Fruit fly (Drosophila melanogaster) whole organism, embryonic: ENCODE measurements around the gene CG15155.
A peak's percentile ranks its signal among the peaks of the same experiment; 100 is the strongest.

Experiments used
- B-H2 ChIP-seq: fragments of 200-800 bp; sonication (Bioruptor generic); optimal IDR thresholded peaks from 2 replicates; lab custom pipeline; 2018; ENCODE audit warnings: missing biosample characterization, mild to moderate bottlenecking, missing genetic modification characterization
- CG10462 ChIP-seq: fragments of 200-800 bp; sonication (Bioruptor generic); optimal IDR thresholded peaks from 2 replicates; lab custom pipeline; 2016; ENCODE audit warnings: missing biosample characterization, missing genetic modification characterization
- CG10543 ChIP-seq: fragments of 200-800 bp; sonication (Bioruptor generic); optimal IDR thresholded peaks from 3 replicates; lab custom pipeline; 2017; ENCODE audit warnings: missing biosample characterization, mild to moderate bottlenecking, missing genetic modification characterization, moderate library complexity
- CG11696 ChIP-seq: fragments of 200-800 bp; sonication (Bioruptor generic); IDR thresholded peaks from 2 replicates; pipeline ENCODE4 v1.3.6; 2022; ENCODE audit warnings: missing biosample characterization, missing genetic modification characterization
- CG15073 ChIP-seq: fragments of 200-800 bp; sonication (Bioruptor generic); optimal IDR thresholded peaks from 2 replicates; lab custom pipeline; 2016; ENCODE audit warnings: missing biosample characterization, missing genetic modification characterization
- CG15269 ChIP-seq: fragments of 200-800 bp; sonication (Bioruptor generic); optimal IDR thresholded peaks from 2 replicates; lab custom pipeline; 2018; ENCODE audit warnings: missing biosample characterization, mild to moderate bottlenecking, missing genetic modification characterization, moderate library complexity
- CG16815 ChIP-seq: fragments of 200-800 bp; sonication (Bioruptor generic); optimal IDR thresholded peaks from 3 replicates; lab custom pipeline; 2017; ENCODE audit warnings: missing biosample characterization, mild to moderate bottlenecking, missing genetic modification characterization
- CG17186 ChIP-seq: fragments of 200-800 bp; sonication (Bioruptor generic); optimal IDR thresholded peaks from 3 replicates; lab custom pipeline; 2017; ENCODE audit warnings: missing biosample characterization, missing genetic modification reagents, missing genetic modification characterization
- CG17385 ChIP-seq: fragments of 200-800 bp; sonication (Bioruptor generic); optimal IDR thresholded peaks from 3 replicates; lab custom pipeline; 2018; ENCODE audit warnings: missing biosample characterization, mild to moderate bottlenecking, missing genetic modification characterization
- CG18262 ChIP-seq: fragments of 200-800 bp; optimal IDR thresholded peaks from 3 replicates; lab custom pipeline; 2019; ENCODE audit warnings: missing biosample characterization, mild to moderate bottlenecking, missing genetic modification characterization, moderate library complexity
- CG18476 ChIP-seq: fragments of 200-800 bp; sonication (Bioruptor generic); optimal IDR thresholded peaks from 2 replicates; lab custom pipeline; 2016; ENCODE audit warnings: missing biosample characterization, mild to moderate bottlenecking, missing genetic modification characterization
- CG2202 ChIP-seq: fragments of 200-800 bp; sonication (Bioruptor generic); optimal IDR thresholded peaks from 2 replicates; lab custom pipeline; 2018; ENCODE audit warnings: missing biosample characterization, mild to moderate bottlenecking, missing genetic modification characterization
- CG30403 ChIP-seq: fragments of 200-800 bp; sonication (Bioruptor generic); optimal IDR thresholded peaks from 3 replicates; lab custom pipeline; 2016; ENCODE audit warnings: missing biosample characterization, missing genetic modification characterization
- CG32772 ChIP-seq: fragments of 200-800 bp; sonication (Bioruptor generic); IDR thresholded peaks from 2 replicates; pipeline ENCODE4 v1.3.6; 2022; ENCODE audit warnings: missing biosample characterization, missing genetic modification characterization
- CG6813 ChIP-seq: fragments of 200-800 bp; sonication (Bioruptor generic); optimal IDR thresholded peaks from 2 replicates; lab custom pipeline; 2017; ENCODE audit warnings: missing biosample characterization, missing genetic modification characterization, mild to moderate bottlenecking, moderate library complexity, missing genetic modification reagents
- Deaf1 ChIP-seq: fragments of 200-800 bp; optimal IDR thresholded peaks from 3 replicates; lab custom pipeline; 2019; ENCODE audit warnings: missing biosample characterization, mild to moderate bottlenecking, missing genetic modification characterization, moderate library complexity
- Dll ChIP-seq: fragments of 200-800 bp; sonication (Bioruptor generic); IDR thresholded peaks from 4 replicates; pipeline ENCODE4 v1.3.6; 2022; ENCODE audit warnings: missing biosample characterization, missing genetic modification characterization; ENCODE audit not compliant: partially characterized antibody
- Drgx ChIP-seq: fragments of 200-800 bp; sonication (Bioruptor generic); IDR thresholded peaks from 2 replicates; pipeline ENCODE4 v1.3.6; 2022; ENCODE audit warnings: missing biosample characterization, missing genetic modification characterization
- E2f1 ChIP-seq: fragments of 200-800 bp; sonication (Bioruptor generic); IDR thresholded peaks from 2 replicates; pipeline ENCODE4 v1.3.6; 2022; ENCODE audit warnings: missing biosample characterization, missing genetic modification characterization
- Fer2 ChIP-seq: fragments of 200-800 bp; sonication (Bioruptor generic); optimal IDR thresholded peaks from 2 replicates; lab custom pipeline; 2018; ENCODE audit warnings: missing biosample characterization, mild to moderate bottlenecking, missing genetic modification characterization, moderate library complexity
- HmgD ChIP-seq: fragments of 200-800 bp; sonication (Bioruptor generic); optimal IDR thresholded peaks from 3 replicates; lab custom pipeline; 2016; ENCODE audit warnings: missing biosample characterization, missing genetic modification characterization
- MESR4 ChIP-seq: fragments of 200-800 bp; sonication (Bioruptor generic); optimal IDR thresholded peaks from 2 replicates; lab custom pipeline; 2018; ENCODE audit warnings: missing biosample characterization, mild to moderate bottlenecking, missing genetic modification characterization, moderate library complexity
- Nf-YA ChIP-seq: fragments of 200-800 bp; sonication (Bioruptor generic); IDR thresholded peaks from 2 replicates; pipeline ENCODE4 v1.3.6; 2022; ENCODE audit warnings: missing biosample characterization, missing genetic modification characterization
- Rfx ChIP-seq: fragments of 200-800 bp; sonication (Bioruptor generic); IDR thresholded peaks from 2 replicates; pipeline ENCODE4 v1.3.6; 2022; ENCODE audit warnings: missing biosample characterization, missing genetic modification characterization
- Sry-β ChIP-seq: fragments of 200-800 bp; sonication (Bioruptor generic); optimal IDR thresholded peaks from 2 replicates; lab custom pipeline; 2018; ENCODE audit warnings: missing biosample characterization, mild to moderate bottlenecking, missing genetic modification characterization, moderate library complexity
- Stat92E ChIP-seq, 3 experiments: fragments of >200 bp in 2 of 3; fragments of 200-800 bp in 1 of 3; sonication (Bioruptor generic) in 1 of 3; optimal IDR thresholded peaks; 2 replicates each; lab custom pipeline; 2017 to 2019; ENCODE audit warnings: missing biosample characterization in 3 of 3, missing genetic modification characterization in 3 of 3, mild to moderate bottlenecking in 1 of 3, moderate library complexity in 1 of 3
- Trl ChIP-seq, 3 experiments: fragments of >200 bp in 2 of 3; fragments of 200-800 bp in 1 of 3; sonication (Bioruptor generic) in 1 of 3; optimal IDR thresholded peaks; 2 replicates in 1 of 3; 3 replicates in 2 of 3; lab custom pipeline; 2016 to 2017; ENCODE audit warnings: missing biosample characterization in 1 of 3, missing genetic modification characterization in 1 of 3
- al ChIP-seq: fragments of 200-800 bp; sonication (Bioruptor generic); IDR thresholded peaks from 2 replicates; pipeline ENCODE4 v1.3.6; 2022; ENCODE audit warnings: missing biosample characterization, missing genetic modification characterization
- bbx ChIP-seq: fragments of 200-800 bp; sonication (Bioruptor generic); IDR thresholded peaks from 2 replicates; pipeline ENCODE4 v1.3.6; 2022; ENCODE audit warnings: missing biosample characterization, missing genetic modification characterization; ENCODE audit not compliant: partially characterized antibody
- btn ChIP-seq: fragments of 200-800 bp; sonication (Bioruptor generic); optimal IDR thresholded peaks from 2 replicates; lab custom pipeline; 2016; ENCODE audit warnings: missing biosample characterization, missing genetic modification characterization
- ems ChIP-seq: fragments of 200-800 bp; sonication (Bioruptor generic); optimal IDR thresholded peaks from 3 replicates; lab custom pipeline; 2016; ENCODE audit warnings: missing biosample characterization, missing genetic modification characterization
- ewg ChIP-seq: fragments of 200-800 bp; sonication (Bioruptor generic); optimal IDR thresholded peaks from 3 replicates; lab custom pipeline; 2017; ENCODE audit warnings: mild to moderate bottlenecking, missing biosample characterization, missing genetic modification reagents, missing genetic modification characterization
- gro ChIP-seq: fragments of 200-800 bp; sonication (Bioruptor generic); optimal IDR thresholded peaks from 2 replicates; lab custom pipeline; 2016; ENCODE audit warnings: missing biosample characterization, missing genetic modification characterization
- hbn ChIP-seq: fragments of 200-800 bp; sonication (Bioruptor generic); IDR thresholded peaks from 2 replicates; pipeline ENCODE4 v1.3.6; 2022; ENCODE audit warnings: missing biosample characterization, missing genetic modification characterization; ENCODE audit not compliant: partially characterized antibody
- insv ChIP-seq, 2 experiments: fragments of 200-800 bp; sonication (Bioruptor generic); optimal IDR thresholded peaks; 3 replicates each; lab custom pipeline; 2016 to 2018; ENCODE audit warnings: missing biosample characterization in 2 of 2, missing genetic modification characterization in 2 of 2
- knrl ChIP-seq: fragments of 200-800 bp; sonication (Bioruptor generic); IDR thresholded peaks from 3 replicates; pipeline ENCODE4 v1.3.6; 2022; ENCODE audit warnings: missing biosample characterization, missing genetic modification characterization; ENCODE audit not compliant: partially characterized antibody
- luna ChIP-seq: fragments of 200-800 bp; sonication (Bioruptor generic); optimal IDR thresholded peaks from 2 replicates; lab custom pipeline; 2016; ENCODE audit warnings: missing biosample characterization, missing genetic modification characterization
- nau ChIP-seq: fragments of 200-800 bp; sonication (Bioruptor generic); optimal IDR thresholded peaks from 3 replicates; lab custom pipeline; 2017; ENCODE audit warnings: missing biosample characterization, mild to moderate bottlenecking, missing genetic modification characterization, missing genetic modification reagents
- pan ChIP-seq, 4 experiments: fragments of >200 bp in 3 of 4; fragments of 200-800 bp in 1 of 4; sonication (Bioruptor generic) in 1 of 4; optimal IDR thresholded peaks in 3 of 4; IDR thresholded peaks in 1 of 4; 2 replicates each; pipeline versions ENCODE4 v1.3.6 to Lab custom; 2017 to 2022; ENCODE audit warnings: missing biosample characterization in 2 of 4, missing genetic modification characterization in 2 of 4, mixed read lengths in 1 of 4
- phol ChIP-seq: fragments of 200-800 bp; sonication (Bioruptor generic); optimal IDR thresholded peaks from 3 replicates; lab custom pipeline; 2018; ENCODE audit warnings: missing biosample characterization, mild to moderate bottlenecking, missing genetic modification characterization, moderate library complexity
- pzg ChIP-seq: fragments of 200-800 bp; sonication (Bioruptor generic); optimal IDR thresholded peaks from 3 replicates; lab custom pipeline; 2018; ENCODE audit warnings: missing biosample characterization, mild to moderate bottlenecking, missing genetic modification characterization, moderate library complexity
- run ChIP-seq: fragments of 200-800 bp; sonication (Bioruptor generic); optimal IDR thresholded peaks from 3 replicates; lab custom pipeline; 2018; ENCODE audit warnings: missing biosample characterization, mild to moderate bottlenecking, missing genetic modification characterization
- sc ChIP-seq, 3 experiments: fragments of >200 bp in 2 of 3; fragments of 200-800 bp in 1 of 3; sonication (Bioruptor generic) in 1 of 3; optimal IDR thresholded peaks; 2 replicates in 2 of 3; 3 replicates in 1 of 3; lab custom pipeline; 2017; ENCODE audit warnings: mild to moderate bottlenecking in 1 of 3, missing biosample characterization in 1 of 3, missing genetic modification characterization in 1 of 3, missing genetic modification reagents in 1 of 3
- scrt ChIP-seq: fragments of 200-800 bp; sonication (Bioruptor generic); optimal IDR thresholded peaks from 2 replicates; lab custom pipeline; 2018; ENCODE audit warnings: missing biosample characterization, mild to moderate bottlenecking, missing genetic modification characterization, moderate library complexity
- shn ChIP-seq: fragments of 200-800 bp; sonication (Bioruptor generic); optimal IDR thresholded peaks from 3 replicates; lab custom pipeline; 2016; ENCODE audit warnings: missing biosample characterization, missing genetic modification characterization
- slp2 ChIP-seq: fragments of 200-800 bp; sonication (Bioruptor generic); optimal IDR thresholded peaks from 2 replicates; lab custom pipeline; 2016; ENCODE audit warnings: missing biosample characterization, missing genetic modification characterization
- vvl ChIP-seq: fragments of 200-800 bp; sonication (Bioruptor generic); IDR thresholded peaks from 2 replicates; pipeline ENCODE4 v1.3.6; 2022; ENCODE audit warnings: missing biosample characterization, missing genetic modification characterization
- wor ChIP-seq: fragments of 200-800 bp; sonication (Bioruptor generic); IDR thresholded peaks from 2 replicates; pipeline ENCODE4 v1.3.6; 2022; ENCODE audit warnings: missing biosample characterization, missing genetic modification characterization

Gene CG15155

dm6 chr2L:18145253-18145652, 9.4 kb upstream of the CG15155 start (continued):
- TF ChIP-seq nau (GFP tag; lab: Kevin White, UChicago) = peak; percentile 53
- TF ChIP-seq bbx (GFP tag; lab: Robert Waterston, UW) = no peak
- TF ChIP-seq ems = peak; percentile 83
- no peak for TF ChIP-seq run
- TF ChIP-seq Drgx = peak; percentile 89
- peak; percentile 69 for TF ChIP-seq CG32772
- TF ChIP-seq CG10462 (GFP tag; lab: Kevin White, UChicago) = peak; percentile 86
- 0 out of 2 replicates have a peak, but pooled peaks have one; percentile 46 for TF ChIP-seq Nf-YA (GFP tag; lab: Robert Waterston, UW)
- TF ChIP-seq CG30403 (GFP tag; lab: Kevin White, UChicago) = peak; percentile 87
- peak; percentile 69 for TF ChIP-seq CG17385 (GFP tag; lab: Kevin White, UChicago)
- peak; percentile 23; the same call in 1 of the 2 replicates for TF ChIP-seq al
- peak; percentile 44 for TF ChIP-seq gro (GFP tag; lab: Kevin White, UChicago)
- no peak for TF ChIP-seq knrl (GFP tag; lab: Robert Waterston, UW)
- TF ChIP-seq Stat92E (GFP tag; optimal IDR thresholded peaks at IDR 0.05; lab: Kevin White, UChicago) = peak in 1 of 3 experiments; percentile 86
- TF ChIP-seq CG17186 (GFP tag; lab: Kevin White, UChicago) = peak; percentile 30
- peak; percentile 34; the same call in 1 of the 2 replicates for TF ChIP-seq CG11696
- peak; percentile 89 for TF ChIP-seq vvl (GFP tag; lab: Robert Waterston, UW)
- peak; percentile 16 for TF ChIP-seq MESR4 (GFP tag; lab: Kevin White, UChicago)
- peak; percentile 79 for TF ChIP-seq shn
- peak; percentile 35 for TF ChIP-seq Deaf1 (tag; lab: Kevin White, UChicago)
- no peak for TF ChIP-seq hbn
- TF ChIP-seq CG15269 (tag; lab: Kevin White, UChicago) = peak; percentile 76
- peak; percentile 96 for TF ChIP-seq CG16815 (GFP tag; lab: Kevin White, UChicago)
- no peak for TF ChIP-seq pzg (GFP tag; lab: Kevin White, UChicago)
- no peak for TF ChIP-seq insv (GFP tag; optimal IDR thresholded peaks at IDR 0.05; lab: Kevin White, UChicago)
- TF ChIP-seq pan (optimal IDR thresholded peaks at IDR 0.05; lab: Kevin White, UChicago) = no peak
- TF ChIP-seq pan (GFP tag; optimal IDR thresholded peaks at IDR 0.05 in 1 of 2, IDR thresholded peaks at IDR 0.05 in 1 of 2) = peak in 1 of 2 experiments; percentile 79
- peak; percentile 84 for TF ChIP-seq CG6813 (GFP tag; lab: Kevin White, UChicago)
- peak; percentile 64 for TF ChIP-seq ewg
- peak; percentile 30 for TF ChIP-seq Fer2 (tag; lab: Kevin White, UChicago)
- no peak for TF ChIP-seq sc (optimal IDR thresholded peaks at IDR 0.05; lab: Kevin White, UChicago)
- TF ChIP-seq sc (GFP tag; optimal IDR thresholded peaks at IDR 0.05; lab: Kevin White, UChicago) = peak; percentile 70
- TF ChIP-seq slp2 = peak; percentile 76
- peak; percentile 89 for TF ChIP-seq phol (tag; lab: Kevin White, UChicago)
- peak; percentile 78 for TF ChIP-seq CG18476 (GFP tag; lab: Kevin White, UChicago)
- peak; percentile 78 for TF ChIP-seq Rfx
- no peak for TF ChIP-seq Dll
- no peak for TF ChIP-seq B-H2 (GFP tag; lab: Kevin White, UChicago)
- peak; percentile 82 for TF ChIP-seq CG2202 (tag; lab: Kevin White, UChicago)
- peak; percentile 66 for TF ChIP-seq wor (GFP tag; lab: Robert Waterston, UW)
- peak; percentile 82 for TF ChIP-seq E2f1 (GFP tag; lab: Robert Waterston, UW)
- peak; percentile 48 for TF ChIP-seq CG15073
- TF ChIP-seq btn (GFP tag; lab: Kevin White, UChicago) = peak; percentile 56
- TF ChIP-seq Trl (optimal IDR thresholded peaks at IDR 0.05; lab: Kevin White, UChicago) = no peak
- TF ChIP-seq Trl (GFP tag; optimal IDR thresholded peaks at IDR 0.05; lab: Kevin White, UChicago) = peak; percentile 88
- TF ChIP-seq Sry-β (GFP tag; lab: Kevin White, UChicago) = no peak
- peak; percentile 32 for TF ChIP-seq HmgD
- TF ChIP-seq CG18262 (tag; lab: Kevin White, UChicago) = peak; percentile 93
- no peak for TF ChIP-seq CG10543 (GFP tag; lab: Kevin White, UChicago)
- peak; percentile 64 for TF ChIP-seq scrt (GFP tag; lab: Kevin White, UChicago)
- TF ChIP-seq luna = no peak
